Worm (Caenorhabditis elegans) whole organism, young adult: ENCODE measurements around the gene phat-3.

Source experiments
- C06A6.2 ChIP-seq: fragments of 200-800 bp; sonication (Bioruptor generic); conservative IDR thresholded peaks from 2 replicates; pipeline ENCODE4 v1.3.6; 2022; ENCODE audit warnings: missing genetic modification characterization, missing compliant biosample characterization
- D2030.7 ChIP-seq: fragments of 200-800 bp; sonication (Bioruptor generic); IDR thresholded peaks from 2 replicates; pipeline ENCODE4 v1.3.6; 2022; ENCODE audit warnings: missing genetic modification reagents, missing genetic modification characterization, missing compliant biosample characterization
- F10E7.11 ChIP-seq: sonication (generic microtip); optimal IDR thresholded peaks from 2 replicates; lab custom pipeline; 2017; ENCODE audit warnings: mild to moderate bottlenecking, missing genetic modification characterization, moderate library complexity, missing compliant biosample characterization
- F33H1.4 ChIP-seq: fragments of 200-800 bp; sonication (Bioruptor generic); IDR thresholded peaks from 2 replicates; pipeline ENCODE4 v1.3.6; 2022; ENCODE audit warnings: missing genetic modification reagents, missing genetic modification characterization, missing compliant biosample characterization
- F37B4.10 ChIP-seq: fragments of 200-800 bp; sonication (Bioruptor generic); IDR thresholded peaks from 2 replicates; pipeline ENCODE4 v1.3.6; 2022; ENCODE audit warnings: missing genetic modification characterization, missing compliant biosample characterization
- F49E8.2 ChIP-seq: sonication (generic microtip); optimal IDR thresholded peaks from 3 replicates; lab custom pipeline; 2017; ENCODE audit warnings: missing genetic modification characterization, mild to moderate bottlenecking, missing compliant biosample characterization, antibody characterized with exemption, moderate library complexity; ENCODE audit not compliant: insufficient read depth
- K11D2.4 ChIP-seq: fragments of 200-800 bp; sonication (Bioruptor generic); IDR thresholded peaks from 2 replicates; pipeline ENCODE4 v1.3.6; 2022; ENCODE audit warnings: missing genetic modification reagents, missing genetic modification characterization, missing compliant biosample characterization
- K12H6.12 ChIP-seq: fragments of 200-800 bp; sonication (Bioruptor generic); optimal IDR thresholded peaks from 2 replicates; lab custom pipeline; 2018; ENCODE audit warnings: mild to moderate bottlenecking, missing genetic modification characterization, missing compliant biosample characterization
- aptf-2 ChIP-seq: fragments of 200-800 bp; sonication (Bioruptor generic); conservative IDR thresholded peaks from 2 replicates; pipeline ENCODE4 v1.3.6; 2022; ENCODE audit warnings: missing genetic modification reagents, missing genetic modification characterization, missing compliant biosample characterization
- ceh-100 ChIP-seq: fragments of 200-800 bp; sonication (Bioruptor generic); IDR thresholded peaks from 2 replicates; pipeline ENCODE4 v1.3.6; 2022; ENCODE audit warnings: missing genetic modification reagents, missing genetic modification characterization, missing compliant biosample characterization
- ceh-91 ChIP-seq: fragments of 200-800 bp; sonication (Bioruptor generic); IDR thresholded peaks from 2 replicates; pipeline ENCODE4 v1.3.6; 2022; ENCODE audit warnings: missing genetic modification reagents, missing genetic modification characterization, missing compliant biosample characterization
- dox-1 ChIP-seq: fragments of 200-800 bp; sonication (Bioruptor generic); IDR thresholded peaks from 2 replicates; pipeline ENCODE4 v1.3.6; 2022; ENCODE audit warnings: missing genetic modification reagents, missing genetic modification characterization, missing compliant biosample characterization
- dpl-1 ChIP-seq: fragments of 150-350 bp; optimal IDR thresholded peaks from 2 replicates; lab custom pipeline; 2014; ENCODE audit warnings: missing biosample characterization, missing genetic modification reagents, missing genetic modification characterization
- efl-1 ChIP-seq: fragments of 150-350 bp; optimal IDR thresholded peaks from 2 replicates; lab custom pipeline; 2014; ENCODE audit warnings: missing biosample characterization, missing genetic modification reagents, missing genetic modification characterization
- egl-18 ChIP-seq: fragments of 200-800 bp; sonication (Bioruptor generic); IDR thresholded peaks from 2 replicates; pipeline ENCODE4 v1.3.6; 2022; ENCODE audit warnings: missing genetic modification reagents, missing genetic modification characterization, missing compliant biosample characterization
- ekl-4 ChIP-seq: fragments of 200-800 bp; sonication (Bioruptor generic); IDR thresholded peaks from 2 replicates; pipeline ENCODE4 v1.3.6; 2022; ENCODE audit warnings: missing genetic modification reagents, missing genetic modification characterization, missing compliant biosample characterization
- hlh-12 ChIP-seq: sonication (generic microtip); optimal IDR thresholded peaks from 2 replicates; lab custom pipeline; 2016; ENCODE audit warnings: missing genetic modification characterization, missing compliant biosample characterization
- hlh-26 ChIP-seq: fragments of 200-800 bp; sonication (Bioruptor generic); conservative IDR thresholded peaks from 2 replicates; pipeline ENCODE4 v1.3.6; 2022; ENCODE audit warnings: missing genetic modification reagents, missing genetic modification characterization, missing compliant biosample characterization
- hmg-1.2 ChIP-seq: fragments of 200-800 bp; sonication (Bioruptor generic); IDR thresholded peaks from 2 replicates; pipeline ENCODE4 v1.3.6; 2022; ENCODE audit warnings: missing genetic modification reagents, missing genetic modification characterization, missing compliant biosample characterization
- hmg-20 ChIP-seq: fragments of 200-800 bp; sonication (Bioruptor generic); IDR thresholded peaks from 2 replicates; pipeline ENCODE4 v1.3.6; 2022; ENCODE audit warnings: missing genetic modification reagents, missing genetic modification characterization, missing compliant biosample characterization
- hsf-1 ChIP-seq: fragments of 200-800 bp; sonication (Bioruptor generic); IDR thresholded peaks from 2 replicates; pipeline ENCODE4 v1.3.6; 2022; ENCODE audit warnings: missing genetic modification reagents, missing genetic modification characterization, missing compliant biosample characterization
- lin-26 ChIP-seq: fragments of 200-800 bp; sonication (Bioruptor generic); IDR thresholded peaks from 2 replicates; pipeline ENCODE4 v1.3.6; 2022; ENCODE audit warnings: missing genetic modification reagents, missing genetic modification characterization, missing compliant biosample characterization
- madf-10 ChIP-seq: sonication (generic microtip); optimal IDR thresholded peaks from 2 replicates; lab custom pipeline; 2016; ENCODE audit warnings: mild to moderate bottlenecking, missing genetic modification characterization, missing compliant biosample characterization
- madf-6 ChIP-seq: fragments of 200-800 bp; sonication (Bioruptor generic); IDR thresholded peaks from 2 replicates; pipeline ENCODE4 v1.3.6; 2022; ENCODE audit warnings: missing genetic modification reagents, missing genetic modification characterization, missing compliant biosample characterization
- madf-8 ChIP-seq: fragments of 200-800 bp; sonication (Bioruptor generic); conservative IDR thresholded peaks from 2 replicates; pipeline ENCODE4 v1.3.6; 2022; ENCODE audit warnings: missing genetic modification reagents, missing genetic modification characterization, missing compliant biosample characterization
- mcd-1 ChIP-seq: fragments of 200-800 bp; sonication (Bioruptor generic); IDR thresholded peaks from 2 replicates; pipeline ENCODE4 v1.3.6; 2022; ENCODE audit warnings: missing genetic modification reagents, missing genetic modification characterization, missing compliant biosample characterization
- mel-28 ChIP-seq: sonication (generic microtip); optimal IDR thresholded peaks from 2 replicates; lab custom pipeline; 2016; ENCODE audit warnings: borderline replicate concordance, mild to moderate bottlenecking, missing genetic modification characterization, missing compliant biosample characterization
- nfya-2 ChIP-seq: fragments of 200-800 bp; sonication (Bioruptor generic); IDR thresholded peaks from 2 replicates; pipeline ENCODE4 v1.3.6; 2022; ENCODE audit warnings: missing genetic modification reagents, missing genetic modification characterization, missing compliant biosample characterization
- nhr-90 ChIP-seq: sonication (generic microtip); optimal IDR thresholded peaks from 2 replicates; lab custom pipeline; 2016; ENCODE audit warnings: missing genotype, mild to moderate bottlenecking, missing genetic modification characterization, missing compliant biosample characterization
- pbrm-1 ChIP-seq: fragments of 200-800 bp; sonication (Bioruptor generic); IDR thresholded peaks from 2 replicates; pipeline ENCODE4 v1.3.6; 2022; ENCODE audit warnings: missing genetic modification reagents, missing genetic modification characterization, missing compliant biosample characterization
- repo-1 ChIP-seq: sonication (generic microtip); optimal IDR thresholded peaks from 2 replicates; lab custom pipeline; 2017; ENCODE audit warnings: mild to moderate bottlenecking, missing genetic modification characterization, missing compliant biosample characterization
- sdz-38 ChIP-seq: sonication (generic microtip); optimal IDR thresholded peaks from 2 replicates; lab custom pipeline; 2016; ENCODE audit warnings: missing genotype, missing genetic modification characterization, missing compliant biosample characterization
- snpc-1.1 ChIP-seq: sonication (generic microtip); optimal IDR thresholded peaks from 2 replicates; lab custom pipeline; 2017; ENCODE audit warnings: missing genetic modification characterization, mild to moderate bottlenecking, missing compliant biosample characterization, antibody characterized with exemption, moderate library complexity, missing genotype, missing genetic modification reagents; ENCODE audit not compliant: insufficient read depth
- snpc-3.4 ChIP-seq: sonication (generic microtip); optimal IDR thresholded peaks from 2 replicates; lab custom pipeline; 2017; ENCODE audit warnings: missing genetic modification characterization, mild to moderate bottlenecking, missing compliant biosample characterization, antibody characterized with exemption, moderate library complexity, missing genotype, missing genetic modification reagents
- snpc-4 ChIP-seq, 5 experiments: fragments of 150-350 bp in 1 of 5; sonication (generic microtip) in 4 of 5; optimal IDR thresholded peaks; 2 replicates each; lab custom pipeline; 2014 to 2018; ENCODE audit warnings: missing genetic modification characterization in 5 of 5, missing biosample characterization in 3 of 5, antibody characterized with exemption in 2 of 5, mild to moderate bottlenecking in 2 of 5, missing compliant biosample characterization in 2 of 5, missing genotype in 2 of 5, moderate library complexity in 2 of 5, missing genetic modification reagents in 1 of 5
- tbp1 ChIP-seq: fragments of 200-800 bp; sonication (Bioruptor generic); optimal IDR thresholded peaks from 2 replicates; lab custom pipeline; 2018; ENCODE audit warnings: mild to moderate bottlenecking, missing genetic modification characterization, missing compliant biosample characterization
- tbx-9 ChIP-seq: sonication (generic microtip); optimal IDR thresholded peaks from 2 replicates; lab custom pipeline; 2016; ENCODE audit warnings: borderline replicate concordance, missing genetic modification characterization, inconsistent platforms, missing compliant biosample characterization
- unc-62 ChIP-seq: fragments of 150-350 bp; optimal IDR thresholded peaks from 2 replicates; lab custom pipeline; 2014; ENCODE audit warnings: missing biosample characterization, missing genetic modification reagents, missing genetic modification characterization
- xnd-1 ChIP-seq: sonication (generic microtip); optimal IDR thresholded peaks from 2 replicates; lab custom pipeline; 2016; ENCODE audit warnings: missing genotype, missing genetic modification reagents, missing genetic modification characterization, missing compliant biosample characterization
- ztf-26 ChIP-seq: sonication (generic microtip); optimal IDR thresholded peaks from 2 replicates; lab custom pipeline; 2017; ENCODE audit warnings: missing genetic modification characterization, missing compliant biosample characterization

Gene phat-3

ce11 chrV:4043632-4044031 is at the start of gene phat-3:
Gene phat-3 (plus strand): TSS chrV:4043932.
- 0 out of 2 replicates have a peak, but pooled peaks have one; percentile 52 for TF ChIP-seq F37B4.10
- TF ChIP-seq snpc-3.4 (tag; lab: Kevin White, UChicago) = no peak
- TF ChIP-seq hsf-1 (GFP tag; lab: Robert Waterston, UW) = no peak

- TF ChIP-seq hmg-20 (GFP tag; lab: Robert Waterston, UW) (no peak), dox-1 (GFP tag; lab: Robert Waterston, UW) (no peak), F49E8.2 (tag; lab: Kevin White, UChicago) (no peak), unc-62 (GFP tag; lab: Kevin White, UChicago) (no peak), D2030.7 (GFP tag; lab: Robert Waterston, UW) (no peak), hlh-12 (tag; lab: Kevin White, UChicago) (no peak), mcd-1 (no peak), nfya-2 (GFP tag; lab: Robert Waterston, UW) (no peak), lin-26 (GFP tag; lab: Robert Waterston, UW) (no peak), nhr-90 (tag; lab: Kevin White, UChicago) (no peak), F33H1.4 (GFP tag; lab: Robert Waterston, UW) (no peak), snpc-1.1 (no peak)
- TF ChIP-seq, all 124 proteins: peak for 0
Observed at ce11 chrV:3994048-3994447, 49.7 kb upstream of the phat-3 start, which contains the start of gene K09D9.9. Gene K09D9.9 (minus strand): TSS chrV:3994148.

ce11 chrV:3995838-3996237 is 47.9 kb upstream of the phat-3 start, which contains the start of gene srx-62:
Gene srx-62 (minus strand): TSS chrV:3995938.
- TF ChIP-seq sdz-38 (tag; lab: Kevin White, UChicago) = no peak
- TF ChIP-seq F10E7.11 (tag; lab: Kevin White, UChicago) = no peak
- TF ChIP-seq K12H6.12 (tag; lab: Kevin White, UChicago) = no peak
- no peak for TF ChIP-seq mel-28 (tag; lab: Kevin White, UChicago)
- TF ChIP-seq egl-18 (GFP tag; lab: Robert Waterston, UW) = no peak
- no peak for TF ChIP-seq C06A6.2 (GFP tag; lab: Robert Waterston, UW)
- TF ChIP-seq madf-10 (tag; lab: Kevin White, UChicago) = no peak
- no peak for TF ChIP-seq K11D2.4 (GFP tag; lab: Robert Waterston, UW)
- no peak for TF ChIP-seq snpc-4 (GFP tag; optimal IDR thresholded peaks at IDR 0.05; lab: Kevin White, UChicago)
- TF ChIP-seq snpc-4 (tag; optimal IDR thresholded peaks at IDR 0.05; lab: Kevin White, UChicago) = no peak
- no peak for TF ChIP-seq repo-1
- no peak for TF ChIP-seq ekl-4 (GFP tag; lab: Robert Waterston, UW)
- TF ChIP-seq hlh-26 (GFP tag; lab: Robert Waterston, UW) = no peak
- TF ChIP-seq tbx-9 (tag; lab: Kevin White, UChicago) = no peak
- no peak for TF ChIP-seq tbp1 (GFP tag; lab: Kevin White, UChicago)

ce11 chrV:4004577-4004976 is 39.2 kb upstream of the phat-3 start:
- no peak for TF ChIP-seq pbrm-1 (GFP tag; lab: Robert Waterston, UW)
- TF ChIP-seq madf-6 (GFP tag; lab: Robert Waterston, UW) = peak; percentile 96
- 0 out of 2 replicates have a peak, but pooled peaks have one; percentile 35 for TF ChIP-seq aptf-2
- peak; percentile 30; the same call in 1 of the 2 replicates for TF ChIP-seq F33H1.4 (GFP tag; lab: Robert Waterston, UW)
- peak; percentile 77 for TF ChIP-seq hmg-1.2 (GFP tag; lab: Robert Waterston, UW)
- 0 out of 2 replicates have a peak, but pooled peaks have one; percentile 17 for TF ChIP-seq ceh-91
- TF ChIP-seq madf-8 = peak; percentile 93
- TF ChIP-seq xnd-1 (tag; lab: Kevin White, UChicago) = peak; percentile 90
- peak; percentile 62 for TF ChIP-seq dpl-1
- no peak for TF ChIP-seq ztf-26
- TF ChIP-seq ceh-100 (GFP tag; lab: Robert Waterston, UW) = 0 out of 2 replicates have a peak, but pooled peaks have one; percentile 10
- peak; percentile 88 for TF ChIP-seq efl-1
- peak; percentile 58; the same call in 1 of the 2 replicates for TF ChIP-seq hsf-1 (GFP tag; lab: Robert Waterston, UW)
- TF ChIP-seq D2030.7 (GFP tag; lab: Robert Waterston, UW) = peak; percentile 46; the same call in 1 of the 2 replicates
- TF ChIP-seq madf-10 (tag; lab: Kevin White, UChicago) = no peak
- TF ChIP-seq, all 124 proteins: peak for 12
